Worm (Caenorhabditis elegans): ENCODE results near the gene abl-1.

DNA sequence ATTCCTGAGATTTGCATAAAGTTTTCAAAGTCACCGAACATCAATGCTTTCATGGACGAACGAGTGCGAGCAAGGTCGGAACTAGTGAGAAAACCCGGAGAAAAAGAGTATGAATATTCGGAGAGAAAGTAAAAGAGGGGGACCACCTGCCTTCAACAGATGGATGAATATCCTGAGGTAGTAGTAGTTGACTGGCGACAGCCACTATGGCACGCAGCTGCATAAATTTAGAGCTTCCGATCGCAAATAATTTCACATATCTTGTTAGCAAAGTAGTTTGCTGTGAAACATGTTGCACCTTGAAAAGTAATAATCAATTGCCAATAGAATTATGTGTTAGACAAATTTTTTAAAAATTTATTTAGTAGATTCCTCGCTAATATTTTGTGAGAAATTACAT, 67.2 kb downstream of the abl-1 start:
- TF ChIP-seq dao-5 (tag; optimal IDR thresholded peaks at IDR 0.05), result no peak
- TF ChIP-seq W03F9.2 (tag; optimal IDR thresholded peaks at IDR 0.05), result no peak
- TF ChIP-seq him-1 (tag; optimal IDR thresholded peaks at IDR 0.05), result no peak
